Worm (Caenorhabditis elegans): ENCODE measurements around the gene nlp-6.

- TF ChIP-seq mdl-1 (tag; optimal IDR thresholded peaks at IDR 0.05), result no peak
- no peak for TF ChIP-seq lim-7 (GFP tag; IDR thresholded peaks at IDR 0.05)
- TF ChIP-seq nhr-28 (tag; optimal IDR thresholded peaks at IDR 0.05), result no peak
These were observed 13.5 kb downstream of the nlp-6 start for ce11 chrX:17675727-17676126.

Data from whole organism, L4 larva.